7 worm cellular contexts compared by ENCODE assay signal in genomic region chrII:10172436-10172973, ce11.
A peak's percentile ranks its signal among the peaks of the same experiment; 100 is the strongest.
TF ChIP-seq lines count a peak whose summit lies in the region.

wbp-11 (plus strand) TSS chrII:10172923.

TF ChIP-seq in whole organism, L1 larva, 84 proteins besides CTCF, POLR2A, EP300 and RAD21 (continues in another document):
- TF ChIP-seq nhr-11 (tag; optimal IDR thresholded peaks at IDR 0.05; lab: Kevin White, UChicago) (no peak), sox-4 (tag; optimal IDR thresholded peaks at IDR 0.05; lab: Kevin White, UChicago) (no peak), unc-130 (tag; optimal IDR thresholded peaks at IDR 0.05; lab: Kevin White, UChicago) (no peak), skn-1 (tag; optimal IDR thresholded peaks at IDR 0.05; lab: Kevin White, UChicago) (no peak), ces-1 (GFP tag; optimal IDR thresholded peaks at IDR 0.05; lab: Kevin White, UChicago) (no peak), fkh-8 (tag; optimal IDR thresholded peaks at IDR 0.05; lab: Kevin White, UChicago) (no peak), ceh-90 (tag; optimal IDR thresholded peaks at IDR 0.05; lab: Kevin White, UChicago) (no peak), grh-1 (GFP tag; IDR thresholded peaks at IDR 0.05; lab: Robert Waterston, UW) (no peak), pax-3 (tag; optimal IDR thresholded peaks at IDR 0.05; lab: Kevin White, UChicago) (no peak), dpl-1 (GFP tag; optimal IDR thresholded peaks at IDR 0.05; lab: Kevin White, UChicago) (peak in 2 of 3 experiments; percentile 34 to 64), mep-1 (tag; optimal IDR thresholded peaks at IDR 0.05; lab: Kevin White, UChicago) (no peak), lin-13 (GFP tag; optimal IDR thresholded peaks at IDR 0.05; lab: Kevin White, UChicago) (no peak), nhr-12 (tag; optimal IDR thresholded peaks at IDR 0.05; lab: Kevin White, UChicago) (no peak), ceh-82 (tag; optimal IDR thresholded peaks at IDR 0.05; lab: Kevin White, UChicago) (peak in 1 of 3 experiments; percentile 8)

TF ChIP-seq in whole organism, L2 larva, 48 proteins besides CTCF, POLR2A, EP300 and RAD21 (continues in another document):
- TF ChIP-seq nhr-10 (tag; optimal IDR thresholded peaks at IDR 0.05; lab: Kevin White, UChicago) (no peak), skn-1 (tag; optimal IDR thresholded peaks at IDR 0.05; lab: Kevin White, UChicago) (no peak), mdl-1 (tag; optimal IDR thresholded peaks at IDR 0.05; lab: Kevin White, UChicago) (no peak), unc-39 (tag; optimal IDR thresholded peaks at IDR 0.05; lab: Kevin White, UChicago) (no peak), ceh-16 (tag; optimal IDR thresholded peaks at IDR 0.05; lab: Kevin White, UChicago) (no peak), nhr-12 (tag; optimal IDR thresholded peaks at IDR 0.05; lab: Kevin White, UChicago) (no peak), lin-11 (tag; optimal IDR thresholded peaks at IDR 0.05; lab: Kevin White, UChicago) (no peak), gmeb-1 (tag; optimal IDR thresholded peaks at IDR 0.05; lab: Kevin White, UChicago) (no peak), nhr-6 (tag; optimal IDR thresholded peaks at IDR 0.05; lab: Kevin White, UChicago) (no peak), egl-27 (tag; optimal IDR thresholded peaks at IDR 0.05; lab: Kevin White, UChicago) (no peak), C34F6.9 (tag; optimal IDR thresholded peaks at IDR 0.05; lab: Kevin White, UChicago) (peak; percentile 49), dmd-4 (tag; optimal IDR thresholded peaks at IDR 0.05; lab: Kevin White, UChicago) (no peak), mab-5 (tag; optimal IDR thresholded peaks at IDR 0.05; lab: Kevin White, UChicago) (no peak), mbf-1 (tag; optimal IDR thresholded peaks at IDR 0.05; lab: Kevin White, UChicago) (no peak)

TF ChIP-seq in whole organism, L3 larva, 47 proteins besides CTCF, POLR2A, EP300 and RAD21 (continues in another document):
- TF ChIP-seq nhr-12 (tag; optimal IDR thresholded peaks at IDR 0.05; lab: Kevin White, UChicago) (no peak), mml-1 (tag; optimal IDR thresholded peaks at IDR 0.05; lab: Kevin White, UChicago) (no peak), egl-27 (tag; optimal IDR thresholded peaks at IDR 0.05; lab: Kevin White, UChicago) (no peak), lin-15B (tag; optimal IDR thresholded peaks at IDR 0.05; lab: Kevin White, UChicago) (peak; percentile 66), unc-62 (GFP tag; optimal IDR thresholded peaks at IDR 0.05; lab: Kevin White, UChicago) (no peak), nfya-1 (tag; optimal IDR thresholded peaks at IDR 0.05; lab: Kevin White, UChicago; ENCODE audit: insufficient read depth) (peak; percentile 47), mdl-1 (tag; optimal IDR thresholded peaks at IDR 0.05; lab: Kevin White, UChicago) (no peak), skn-1 (tag; optimal IDR thresholded peaks at IDR 0.05; lab: Kevin White, UChicago) (no peak), ztf-11 (tag; optimal IDR thresholded peaks at IDR 0.05; lab: Kevin White, UChicago) (no peak), pha-4 (tag; optimal IDR thresholded peaks at IDR 0.05; lab: Kevin White, UChicago) (peak; percentile 69), elt-3 (tag; optimal IDR thresholded peaks at IDR 0.05; lab: Kevin White, UChicago) (no peak), hmg-11 (tag; optimal IDR thresholded peaks at IDR 0.05; lab: Kevin White, UChicago) (peak; percentile 10), elt-1 (tag; optimal IDR thresholded peaks at IDR 0.05; lab: Kevin White, UChicago) (no peak), aly-2 (tag; optimal IDR thresholded peaks at IDR 0.05; lab: Kevin White, UChicago) (no peak)

TF ChIP-seq in whole organism, L4 larva, 104 proteins besides CTCF, POLR2A, EP300 and RAD21:
- TF ChIP-seq mes-2 (tag; optimal IDR thresholded peaks at IDR 0.05; lab: Kevin White, UChicago; ENCODE audit: poor library complexity, severe bottlenecking) (peak; percentile 52), lin-38 (GFP tag; IDR thresholded peaks at IDR 0.05; lab: Robert Waterston, UW) (peak; percentile 65), nhr-11 (tag; optimal IDR thresholded peaks at IDR 0.05; lab: Kevin White, UChicago) (peak; percentile 26), dve-1 (tag; optimal IDR thresholded peaks at IDR 0.05; lab: Kevin White, UChicago; ENCODE audit: insufficient read depth) (peak; percentile 5), nhr-28 (tag; optimal IDR thresholded peaks at IDR 0.05; lab: Kevin White, UChicago) (no peak), egl-43 (GFP tag; IDR thresholded peaks at IDR 0.05; lab: Robert Waterston, UW) (no peak), jun-1 (tag; optimal IDR thresholded peaks at IDR 0.05; lab: Kevin White, UChicago) (no peak), lsy-2 (tag; optimal IDR thresholded peaks at IDR 0.05; lab: Kevin White, UChicago) (peak in 1 of 2 experiments; percentile 24)

TF ChIP-seq in whole organism, late embryonic, 69 proteins besides CTCF, POLR2A, EP300 and RAD21:
- TF ChIP-seq Y22D7AL.16 (tag; optimal IDR thresholded peaks at IDR 0.05; lab: Kevin White, UChicago) (no peak), dmd-4 (tag; optimal IDR thresholded peaks at IDR 0.05; lab: Kevin White, UChicago; ENCODE audit: borderline replicate concordance) (no peak), unc-42 (tag; optimal IDR thresholded peaks at IDR 0.05; lab: Kevin White, UChicago) (peak; percentile 46), mec-3 (tag; optimal IDR thresholded peaks at IDR 0.05; lab: Kevin White, UChicago; ENCODE audit: borderline replicate concordance) (no peak), F13H6.1 (tag; optimal IDR thresholded peaks at IDR 0.05; lab: Kevin White, UChicago) (no peak)
TF ChIP-seq in whole organism, late embryonic: peak in this region for 1.

TF ChIP-seq in whole organism, mixed stage, embryonic, 35 proteins besides CTCF, POLR2A, EP300 and RAD21:
- TF ChIP-seq elt-3 (tag; optimal IDR thresholded peaks at IDR 0.05; lab: Kevin White, UChicago) (no peak), lsy-2 (tag; optimal IDR thresholded peaks at IDR 0.05; lab: Kevin White, UChicago) (peak; percentile 2), mep-1 (tag; optimal IDR thresholded peaks at IDR 0.05; lab: Kevin White, UChicago) (peak; percentile 63)

TF ChIP-seq in whole organism, young adult, 124 proteins besides CTCF, POLR2A, EP300 and RAD21:
- 0 out of 2 replicates have a peak, but pooled peaks have one; percentile 22 for TF ChIP-seq F33H1.4 (GFP tag; IDR thresholded peaks at IDR 0.05; lab: Robert Waterston, UW)
- TF ChIP-seq lin-35 (GFP tag; optimal IDR thresholded peaks at IDR 0.05; lab: Kevin White, UChicago) = no peak
- no peak for TF ChIP-seq sptf-2 (GFP tag; optimal IDR thresholded peaks at IDR 0.05; lab: Kevin White, UChicago)
- peak; percentile 25 for TF ChIP-seq F49E8.2 (tag; optimal IDR thresholded peaks at IDR 0.05; lab: Kevin White, UChicago; ENCODE audit: insufficient read depth)
- TF ChIP-seq snpc-1.1 (tag; optimal IDR thresholded peaks at IDR 0.05; lab: Kevin White, UChicago; ENCODE audit: insufficient read depth) = no peak
- peak; percentile 39; the same call in 1 of the 2 replicates for TF ChIP-seq D2030.7 (GFP tag; IDR thresholded peaks at IDR 0.05; lab: Robert Waterston, UW)
- no peak for TF ChIP-seq him-1 (tag; optimal IDR thresholded peaks at IDR 0.05; lab: Kevin White, UChicago)
- no peak for TF ChIP-seq Y53G8AR.9 (GFP tag; conservative IDR thresholded peaks at IDR 0.05; lab: Robert Waterston, UW)
- TF ChIP-seq ceh-27 (GFP tag; optimal IDR thresholded peaks at IDR 0.05; lab: Kevin White, UChicago) = no peak
- TF ChIP-seq madf-3 (GFP tag; IDR thresholded peaks at IDR 0.05; lab: Robert Waterston, UW) = peak; percentile 90
- TF ChIP-seq snpc-4 (GFP tag; optimal IDR thresholded peaks at IDR 0.05; lab: Kevin White, UChicago) = no peak
- TF ChIP-seq snpc-4 (tag; optimal IDR thresholded peaks at IDR 0.05; lab: Kevin White, UChicago) = no peak
- TF ChIP-seq lsl-1 (GFP tag; optimal IDR thresholded peaks at IDR 0.05; lab: Kevin White, UChicago) = peak; percentile 4
- TF ChIP-seq F55B11.4 (tag; optimal IDR thresholded peaks at IDR 0.05; lab: Kevin White, UChicago; ENCODE audit: borderline replicate concordance, insufficient read depth) = no peak
- TF ChIP-seq F37B4.10 (GFP tag; IDR thresholded peaks at IDR 0.05; lab: Robert Waterston, UW) = no peak
- no peak for TF ChIP-seq mel-28 (tag; optimal IDR thresholded peaks at IDR 0.05; lab: Kevin White, UChicago; ENCODE audit: borderline replicate concordance)
- 0 out of 2 replicates have a peak, but pooled peaks have one; percentile 24 for TF ChIP-seq ceh-100 (GFP tag; IDR thresholded peaks at IDR 0.05; lab: Robert Waterston, UW)
- no peak for TF ChIP-seq fkh-3 (tag; optimal IDR thresholded peaks at IDR 0.05; lab: Kevin White, UChicago)
- no peak for TF ChIP-seq atf-7 (tag; optimal IDR thresholded peaks at IDR 0.05; lab: Kevin White, UChicago)
- no peak for TF ChIP-seq ZK185.1 (tag; optimal IDR thresholded peaks at IDR 0.05; lab: Kevin White, UChicago; ENCODE audit: poor library complexity, severe bottlenecking)
- no peak for TF ChIP-seq attf-5 (GFP tag; optimal IDR thresholded peaks at IDR 0.05; lab: Kevin White, UChicago)
- no peak for TF ChIP-seq cebp-1 (GFP tag; IDR thresholded peaks at IDR 0.05; lab: Robert Waterston, UW)
- no peak for TF ChIP-seq cebp-1 (tag; optimal IDR thresholded peaks at IDR 0.05; lab: Kevin White, UChicago)
- no peak for TF ChIP-seq let-607 (tag; optimal IDR thresholded peaks at IDR 0.05; lab: Kevin White, UChicago)
- no peak for TF ChIP-seq K11D2.4 (GFP tag; IDR thresholded peaks at IDR 0.05; lab: Robert Waterston, UW)
- no peak for TF ChIP-seq zim-3 (tag; optimal IDR thresholded peaks at IDR 0.05; lab: Kevin White, UChicago)
- no peak for TF ChIP-seq ccch-3 (GFP tag; optimal IDR thresholded peaks at IDR 0.05; lab: Kevin White, UChicago)
- TF ChIP-seq efl-1 (GFP tag; optimal IDR thresholded peaks at IDR 0.05; lab: Kevin White, UChicago) = peak; percentile 23
- TF ChIP-seq gei-17 (GFP tag; optimal IDR thresholded peaks at IDR 0.05; lab: Kevin White, UChicago) = no peak
- TF ChIP-seq dpff-1 (tag; optimal IDR thresholded peaks at IDR 0.05; lab: Kevin White, UChicago) = no peak
- TF ChIP-seq madf-6 (GFP tag; IDR thresholded peaks at IDR 0.05; lab: Robert Waterston, UW) = peak; percentile 52; the same call in 1 of the 2 replicates
- no peak for TF ChIP-seq F57C9.4 (tag; optimal IDR thresholded peaks at IDR 0.05; lab: Kevin White, UChicago)
- TF ChIP-seq B0035.1 (tag; optimal IDR thresholded peaks at IDR 0.05; lab: Kevin White, UChicago) = no peak
- no peak for TF ChIP-seq ztf-3 (GFP tag; optimal IDR thresholded peaks at IDR 0.05; lab: Kevin White, UChicago)
- TF ChIP-seq hmg-1.2 (GFP tag; IDR thresholded peaks at IDR 0.05; lab: Robert Waterston, UW) = no peak
- TF ChIP-seq lin-54 (GFP tag; optimal IDR thresholded peaks at IDR 0.05; lab: Kevin White, UChicago) = peak; percentile 0
- no peak for TF ChIP-seq C17E4.6 (GFP tag; IDR thresholded peaks at IDR 0.05; lab: Robert Waterston, UW)
